Worm (Caenorhabditis elegans) whole organism, young adult: Measurements from ENCODE around the gene R160.10.

ENCODE experiments used
- B0261.1 ChIP-seq: sonication (generic microtip); optimal IDR thresholded peaks from 2 replicates; lab custom pipeline; 2016; ENCODE audit warnings: mild to moderate bottlenecking, missing genetic modification characterization, moderate library complexity, missing compliant biosample characterization
- C06A6.2 ChIP-seq: fragments of 200-800 bp; sonication (Bioruptor generic); conservative IDR thresholded peaks from 2 replicates; pipeline ENCODE4 v1.3.6; 2022; ENCODE audit warnings: missing genetic modification characterization, missing compliant biosample characterization
- F33H1.4 ChIP-seq: fragments of 200-800 bp; sonication (Bioruptor generic); IDR thresholded peaks from 2 replicates; pipeline ENCODE4 v1.3.6; 2022; ENCODE audit warnings: missing genetic modification reagents, missing genetic modification characterization, missing compliant biosample characterization
- F52B5.7 ChIP-seq: sonication (generic microtip); optimal IDR thresholded peaks from 2 replicates; lab custom pipeline; 2016; ENCODE audit warnings: mild to moderate bottlenecking, missing genetic modification characterization, missing compliant biosample characterization
- F55B11.4 ChIP-seq: sonication (generic microtip); optimal IDR thresholded peaks from 2 replicates; lab custom pipeline; 2016; ENCODE audit warnings: missing compliant biosample characterization, missing genetic modification characterization, borderline replicate concordance; ENCODE audit not compliant: insufficient read depth
- F57A8.1 ChIP-seq: fragments of 200-800 bp; sonication (Bioruptor generic); optimal IDR thresholded peaks from 2 replicates; lab custom pipeline; 2018; ENCODE audit warnings: mild to moderate bottlenecking, missing genetic modification characterization, moderate library complexity, missing compliant biosample characterization
- Y56A3A.18 ChIP-seq: fragments of 200-800 bp; sonication (Bioruptor generic); IDR thresholded peaks from 2 replicates; pipeline ENCODE4 v1.3.6; 2022; ENCODE audit warnings: missing genetic modification reagents, missing genetic modification characterization, missing compliant biosample characterization
- Y79H2A.3 ChIP-seq: fragments of 200-800 bp; sonication (Bioruptor generic); conservative IDR thresholded peaks from 2 replicates; pipeline ENCODE4 v1.3.6; 2022; ENCODE audit warnings: missing genetic modification reagents, missing genetic modification characterization, missing compliant biosample characterization
- ZK185.1 ChIP-seq: sonication (generic microtip); optimal IDR thresholded peaks from 2 replicates; lab custom pipeline; 2016; ENCODE audit warnings: mild to moderate bottlenecking, missing genetic modification characterization, missing compliant biosample characterization; ENCODE audit not compliant: poor library complexity, severe bottlenecking
- akir-1 ChIP-seq: fragments of 200-800 bp; sonication (Bioruptor generic); optimal IDR thresholded peaks from 2 replicates; lab custom pipeline; 2018; ENCODE audit warnings: mild to moderate bottlenecking, missing genetic modification characterization, moderate library complexity, missing compliant biosample characterization
- atf-7 ChIP-seq: sonication (generic microtip); optimal IDR thresholded peaks from 2 replicates; lab custom pipeline; 2017; ENCODE audit warnings: mild to moderate bottlenecking, missing genetic modification characterization, missing compliant biosample characterization
- attf-6 ChIP-seq: fragments of 200-800 bp; sonication (Bioruptor generic); IDR thresholded peaks from 2 replicates; pipeline ENCODE4 v1.3.6; 2022; ENCODE audit warnings: missing genetic modification reagents, missing genetic modification characterization, missing compliant biosample characterization
- ccch-3 ChIP-seq: fragments of 200-800 bp; sonication (Bioruptor generic); optimal IDR thresholded peaks from 2 replicates; lab custom pipeline; 2018; ENCODE audit warnings: mild to moderate bottlenecking, missing genetic modification characterization, missing compliant biosample characterization
- ceh-27 ChIP-seq: fragments of 200-800 bp; sonication (Bioruptor generic); optimal IDR thresholded peaks from 2 replicates; lab custom pipeline; 2018; ENCODE audit warnings: mild to moderate bottlenecking, missing genetic modification characterization, moderate library complexity, missing compliant biosample characterization
- ceh-40 ChIP-seq: fragments of 200-800 bp; sonication (Bioruptor generic); IDR thresholded peaks from 2 replicates; pipeline ENCODE4 v1.3.6; 2022; ENCODE audit warnings: missing genetic modification characterization, missing compliant biosample characterization
- ceh-58 ChIP-seq: fragments of 200-800 bp; sonication (Bioruptor generic); IDR thresholded peaks from 2 replicates; pipeline ENCODE4 v1.3.6; 2022; ENCODE audit warnings: missing genetic modification characterization, missing compliant biosample characterization
- chd-7 ChIP-seq: sonication (generic microtip); optimal IDR thresholded peaks from 2 replicates; lab custom pipeline; 2016; ENCODE audit warnings: mild to moderate bottlenecking, missing genetic modification characterization, moderate library complexity, missing compliant biosample characterization
- egl-44 ChIP-seq: fragments of 200-800 bp; sonication (Bioruptor generic); IDR thresholded peaks from 2 replicates; pipeline ENCODE4 v1.3.6; 2022; ENCODE audit warnings: missing genetic modification reagents, missing genetic modification characterization, missing compliant biosample characterization
- ekl-4 ChIP-seq: fragments of 200-800 bp; sonication (Bioruptor generic); IDR thresholded peaks from 2 replicates; pipeline ENCODE4 v1.3.6; 2022; ENCODE audit warnings: missing genetic modification reagents, missing genetic modification characterization, missing compliant biosample characterization
- fkh-3 ChIP-seq: sonication (generic microtip); optimal IDR thresholded peaks from 2 replicates; lab custom pipeline; 2016; ENCODE audit warnings: mild to moderate bottlenecking, missing genetic modification characterization, missing compliant biosample characterization
- him-1 ChIP-seq: sonication (generic microtip); optimal IDR thresholded peaks from 2 replicates; lab custom pipeline; 2016; ENCODE audit warnings: missing genotype, missing genetic modification reagents, missing genetic modification characterization, missing compliant biosample characterization
- hsf-1 ChIP-seq: fragments of 200-800 bp; sonication (Bioruptor generic); IDR thresholded peaks from 2 replicates; pipeline ENCODE4 v1.3.6; 2022; ENCODE audit warnings: missing genetic modification reagents, missing genetic modification characterization, missing compliant biosample characterization
- let-526 ChIP-seq: fragments of 200-800 bp; sonication (Bioruptor generic); IDR thresholded peaks from 2 replicates; pipeline ENCODE4 v1.3.6; 2022; ENCODE audit warnings: missing genetic modification reagents, missing genetic modification characterization, missing compliant biosample characterization
- lin-35 ChIP-seq, 3 experiments: fragments of 150-350 bp in 2 of 3; sonication (generic microtip) in 1 of 3; optimal IDR thresholded peaks; 2 replicates each; lab custom pipeline; 2014 to 2018; ENCODE audit warnings: missing biosample characterization in 3 of 3, missing genetic modification characterization in 3 of 3, missing genetic modification reagents in 3 of 3
- lsy-27 ChIP-seq: sonication (generic microtip); optimal IDR thresholded peaks from 2 replicates; lab custom pipeline; 2017; ENCODE audit warnings: missing genetic modification characterization, mild to moderate bottlenecking, missing compliant biosample characterization, antibody characterized with exemption, missing genotype, borderline replicate concordance; ENCODE audit not compliant: insufficient read depth
- madf-3 ChIP-seq: fragments of 200-800 bp; sonication (Bioruptor generic); IDR thresholded peaks from 2 replicates; pipeline ENCODE4 v1.3.6; 2022; ENCODE audit warnings: missing genetic modification reagents, missing genetic modification characterization, missing compliant biosample characterization
- madf-6 ChIP-seq: fragments of 200-800 bp; sonication (Bioruptor generic); IDR thresholded peaks from 2 replicates; pipeline ENCODE4 v1.3.6; 2022; ENCODE audit warnings: missing genetic modification reagents, missing genetic modification characterization, missing compliant biosample characterization
- madf-8 ChIP-seq: fragments of 200-800 bp; sonication (Bioruptor generic); conservative IDR thresholded peaks from 2 replicates; pipeline ENCODE4 v1.3.6; 2022; ENCODE audit warnings: missing genetic modification reagents, missing genetic modification characterization, missing compliant biosample characterization
- mel-28 ChIP-seq: sonication (generic microtip); optimal IDR thresholded peaks from 2 replicates; lab custom pipeline; 2016; ENCODE audit warnings: borderline replicate concordance, mild to moderate bottlenecking, missing genetic modification characterization, missing compliant biosample characterization
- nhr-120 ChIP-seq: fragments of 200-800 bp; sonication (Bioruptor generic); IDR thresholded peaks from 2 replicates; pipeline ENCODE4 v1.3.6; 2022; ENCODE audit warnings: missing genetic modification characterization, missing compliant biosample characterization
- nhr-179 ChIP-seq: sonication (generic microtip); optimal IDR thresholded peaks from 2 replicates; lab custom pipeline; 2016; ENCODE audit warnings: mild to moderate bottlenecking, missing genetic modification characterization, missing compliant biosample characterization
- nhr-80 ChIP-seq: sonication (generic microtip); optimal IDR thresholded peaks from 2 replicates; lab custom pipeline; 2016; ENCODE audit warnings: missing genetic modification characterization, missing compliant biosample characterization
- pha-4 ChIP-seq: fragments of 150-350 bp; sonication (generic microtip); optimal IDR thresholded peaks from 2 replicates; lab custom pipeline; 2014; ENCODE audit warnings: missing biosample characterization, missing genetic modification reagents, missing genetic modification characterization
- rcor-1 ChIP-seq: fragments of 200-800 bp; sonication (Bioruptor generic); IDR thresholded peaks from 2 replicates; pipeline ENCODE4 v1.3.6; 2022; ENCODE audit warnings: missing genetic modification reagents, missing genetic modification characterization, missing compliant biosample characterization
- rec-8 ChIP-seq, 2 experiments: sonication (generic microtip); optimal IDR thresholded peaks; 2 replicates each; lab custom pipeline; 2016; ENCODE audit warnings: mild to moderate bottlenecking in 2 of 2, missing genetic modification characterization in 2 of 2, missing genetic modification reagents in 2 of 2, missing genotype in 2 of 2, missing biosample characterization in 1 of 2, missing compliant biosample characterization in 1 of 2, moderate library complexity in 1 of 2
- snpc-3.4 ChIP-seq: sonication (generic microtip); optimal IDR thresholded peaks from 2 replicates; lab custom pipeline; 2017; ENCODE audit warnings: missing genetic modification characterization, mild to moderate bottlenecking, missing compliant biosample characterization, antibody characterized with exemption, moderate library complexity, missing genotype, missing genetic modification reagents
- snpc-4 ChIP-seq, 5 experiments: fragments of 150-350 bp in 1 of 5; sonication (generic microtip) in 4 of 5; optimal IDR thresholded peaks; 2 replicates each; lab custom pipeline; 2014 to 2018; ENCODE audit warnings: missing genetic modification characterization in 5 of 5, missing biosample characterization in 3 of 5, antibody characterized with exemption in 2 of 5, mild to moderate bottlenecking in 2 of 5, missing compliant biosample characterization in 2 of 5, missing genotype in 2 of 5, moderate library complexity in 2 of 5, missing genetic modification reagents in 1 of 5
- sptf-2 ChIP-seq: fragments of 200-800 bp; sonication (Bioruptor generic); optimal IDR thresholded peaks from 2 replicates; lab custom pipeline; 2018; ENCODE audit warnings: mild to moderate bottlenecking, missing genetic modification characterization, missing compliant biosample characterization
- tbp1 ChIP-seq: fragments of 200-800 bp; sonication (Bioruptor generic); optimal IDR thresholded peaks from 2 replicates; lab custom pipeline; 2018; ENCODE audit warnings: mild to moderate bottlenecking, missing genetic modification characterization, missing compliant biosample characterization
- tbx-9 ChIP-seq: sonication (generic microtip); optimal IDR thresholded peaks from 2 replicates; lab custom pipeline; 2016; ENCODE audit warnings: borderline replicate concordance, missing genetic modification characterization, inconsistent platforms, missing compliant biosample characterization
- tlf-1 ChIP-seq: fragments of 200-800 bp; sonication (Bioruptor generic); optimal IDR thresholded peaks from 2 replicates; lab custom pipeline; 2018; ENCODE audit warnings: mild to moderate bottlenecking, missing genetic modification characterization, missing compliant biosample characterization
- unc-130 ChIP-seq: sonication (generic microtip); optimal IDR thresholded peaks from 2 replicates; lab custom pipeline; 2016; ENCODE audit warnings: missing genetic modification reagents, missing genetic modification characterization, missing compliant biosample characterization
- xnd-1 ChIP-seq: sonication (generic microtip); optimal IDR thresholded peaks from 2 replicates; lab custom pipeline; 2016; ENCODE audit warnings: missing genotype, missing genetic modification reagents, missing genetic modification characterization, missing compliant biosample characterization
- zfh-2 ChIP-seq: fragments of 200-800 bp; sonication (Bioruptor generic); conservative IDR thresholded peaks from 2 replicates; pipeline ENCODE4 v1.3.6; 2022; ENCODE audit warnings: missing genetic modification reagents, missing genetic modification characterization, missing compliant biosample characterization
- ztf-22 ChIP-seq: fragments of 200-800 bp; sonication (Bioruptor generic); optimal IDR thresholded peaks from 2 replicates; lab custom pipeline; 2018; ENCODE audit warnings: mild to moderate bottlenecking, missing genetic modification characterization, moderate library complexity, missing compliant biosample characterization
- ztf-26 ChIP-seq: sonication (generic microtip); optimal IDR thresholded peaks from 2 replicates; lab custom pipeline; 2017; ENCODE audit warnings: missing genetic modification characterization, missing compliant biosample characterization

Gene R160.10

DNA sequence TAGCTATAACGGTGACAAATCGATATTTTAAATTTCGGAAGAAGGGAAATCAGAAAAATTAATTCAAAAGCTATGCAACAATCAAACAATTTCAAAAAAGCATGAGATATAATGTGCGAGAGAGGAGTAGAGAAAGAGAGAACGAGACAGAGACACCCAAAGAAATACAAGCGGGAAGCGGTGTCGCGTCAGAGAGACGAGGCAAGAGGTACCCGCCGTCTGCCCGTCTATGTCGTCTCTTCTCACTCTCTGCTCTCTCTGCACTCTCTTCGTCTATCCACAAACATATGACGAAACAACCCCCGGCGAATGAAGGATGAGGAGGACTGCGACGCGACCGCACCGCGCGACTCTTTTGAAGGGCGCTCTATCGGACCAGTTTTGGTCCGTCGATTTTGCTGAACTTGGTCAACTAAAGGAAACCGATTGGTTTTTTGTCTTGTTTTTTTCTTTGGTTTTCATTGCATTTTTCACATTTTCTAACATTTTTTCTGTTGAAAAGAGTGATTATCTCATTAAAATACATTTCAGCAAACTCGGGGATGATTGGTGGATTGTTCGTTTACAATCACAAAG lies 21.6 kb upstream of the R160.10 start, which contains the start of gene dpy-23 (continued):
- no peak for TF ChIP-seq attf-6 (GFP tag; lab: Robert Waterston, UW)
- TF ChIP-seq rec-8 (tag; optimal IDR thresholded peaks at IDR 0.05; lab: Kevin White, UChicago): no peak
- TF ChIP-seq F52B5.7: peak; percentile 4
- no peak for TF ChIP-seq hsf-1 (GFP tag; lab: Robert Waterston, UW)
- peak; percentile 99 for TF ChIP-seq zfh-2 (GFP tag; lab: Robert Waterston, UW)
- TF ChIP-seq madf-6: peak; percentile 40
- no peak for TF ChIP-seq ztf-22 (GFP tag; lab: Kevin White, UChicago)
- TF ChIP-seq madf-3 (GFP tag; lab: Robert Waterston, UW): peak; percentile 85
- no peak for TF ChIP-seq him-1
- TF ChIP-seq let-526 (GFP tag; lab: Robert Waterston, UW): peak; percentile 54; the same call in 1 of the 2 replicates
- no peak for TF ChIP-seq sptf-2 (GFP tag; lab: Kevin White, UChicago)
- TF ChIP-seq snpc-3.4 (tag; lab: Kevin White, UChicago): no peak
- no peak for TF ChIP-seq nhr-120
- peak; percentile 42 for TF ChIP-seq snpc-4 (GFP tag; optimal IDR thresholded peaks at IDR 0.05; lab: Kevin White, UChicago)
- TF ChIP-seq snpc-4 (tag; optimal IDR thresholded peaks at IDR 0.05; lab: Kevin White, UChicago): peak; percentile 2 to 55 (median 53)
- no peak for TF ChIP-seq unc-130 (GFP tag; lab: Kevin White, UChicago)
- peak; percentile 72 for TF ChIP-seq atf-7 (tag; lab: Kevin White, UChicago)
- no peak for TF ChIP-seq madf-8
- TF ChIP-seq egl-44 (GFP tag; lab: Robert Waterston, UW): no peak
- no peak for TF ChIP-seq xnd-1 (tag; lab: Kevin White, UChicago)
- TF ChIP-seq nhr-80: peak; percentile 87
- TF ChIP-seq tbp1 (GFP tag; lab: Kevin White, UChicago): peak; percentile 49
- no peak for TF ChIP-seq F33H1.4 (GFP tag; lab: Robert Waterston, UW)
- no peak for TF ChIP-seq ccch-3
- peak; percentile 38 for TF ChIP-seq tlf-1 (GFP tag; lab: Kevin White, UChicago)
- TF ChIP-seq ekl-4 (GFP tag; lab: Robert Waterston, UW): peak; percentile 55
- peak; percentile 61 for TF ChIP-seq rcor-1 (GFP tag; lab: Robert Waterston, UW)
- TF ChIP-seq Y56A3A.18 (GFP tag; lab: Robert Waterston, UW): no peak
- peak; percentile 95 for TF ChIP-seq ceh-27
- TF ChIP-seq B0261.1 (tag; lab: Kevin White, UChicago): no peak
- TF ChIP-seq ztf-26 (tag; lab: Kevin White, UChicago): peak; percentile 76
- no peak for TF ChIP-seq akir-1 (GFP tag; lab: Kevin White, UChicago)
- peak; percentile 77 for TF ChIP-seq C06A6.2 (GFP tag; lab: Robert Waterston, UW)
- TF ChIP-seq mel-28 (tag; lab: Kevin White, UChicago): no peak
- no peak for TF ChIP-seq ceh-58 (GFP tag; lab: Robert Waterston, UW)
- peak; percentile 82 for TF ChIP-seq chd-7 (tag; lab: Kevin White, UChicago)
- no peak for TF ChIP-seq F55B11.4 (tag; lab: Kevin White, UChicago)
- peak in 1 of 3 experiments; percentile 75 for TF ChIP-seq lin-35 (GFP tag; optimal IDR thresholded peaks at IDR 0.05; lab: Kevin White, UChicago)
- no peak for TF ChIP-seq tbx-9 (tag; lab: Kevin White, UChicago)
- no peak for TF ChIP-seq fkh-3 (tag; lab: Kevin White, UChicago)
- no peak for TF ChIP-seq lsy-27 (tag; lab: Kevin White, UChicago)
- no peak for TF ChIP-seq nhr-179 (tag; lab: Kevin White, UChicago)
- TF ChIP-seq ZK185.1 (tag; lab: Kevin White, UChicago): peak; percentile 81
- no peak for TF ChIP-seq F57A8.1 (GFP tag; lab: Kevin White, UChicago)
- no peak for TF ChIP-seq Y79H2A.3
- TF ChIP-seq ceh-40 (GFP tag; lab: Robert Waterston, UW): no peak
- peak; percentile 33 for TF ChIP-seq pha-4 (tag; lab: Kevin White, UChicago)
